Worm (Caenorhabditis elegans) whole organism, young adult: Measurements from ENCODE around the gene srh-44.
A peak's percentile ranks its signal among the peaks of the same experiment; 100 is the strongest.

Experiments
- F10E7.11 ChIP-seq: sonication (generic microtip); optimal IDR thresholded peaks from 2 replicates; lab custom pipeline; 2017; ENCODE audit warnings: mild to moderate bottlenecking, missing genetic modification characterization, moderate library complexity, missing compliant biosample characterization
- F33H1.4 ChIP-seq: fragments of 200-800 bp; sonication (Bioruptor generic); IDR thresholded peaks from 2 replicates; pipeline ENCODE4 v1.3.6; 2022; ENCODE audit warnings: missing genetic modification reagents, missing genetic modification characterization, missing compliant biosample characterization
- F37B4.10 ChIP-seq: fragments of 200-800 bp; sonication (Bioruptor generic); IDR thresholded peaks from 2 replicates; pipeline ENCODE4 v1.3.6; 2022; ENCODE audit warnings: missing genetic modification characterization, missing compliant biosample characterization
- F39B2.1 ChIP-seq: fragments of 200-800 bp; sonication (Bioruptor generic); IDR thresholded peaks from 2 replicates; pipeline ENCODE4 v1.3.6; 2022; ENCODE audit warnings: missing genetic modification reagents, missing genetic modification characterization, missing compliant biosample characterization
- F49E8.2 ChIP-seq: sonication (generic microtip); optimal IDR thresholded peaks from 3 replicates; lab custom pipeline; 2017; ENCODE audit warnings: missing genetic modification characterization, mild to moderate bottlenecking, missing compliant biosample characterization, antibody characterized with exemption, moderate library complexity; ENCODE audit not compliant: insufficient read depth
- F52B5.7 ChIP-seq: sonication (generic microtip); optimal IDR thresholded peaks from 2 replicates; lab custom pipeline; 2016; ENCODE audit warnings: mild to moderate bottlenecking, missing genetic modification characterization, missing compliant biosample characterization
- K11D2.4 ChIP-seq: fragments of 200-800 bp; sonication (Bioruptor generic); IDR thresholded peaks from 2 replicates; pipeline ENCODE4 v1.3.6; 2022; ENCODE audit warnings: missing genetic modification reagents, missing genetic modification characterization, missing compliant biosample characterization
- K12H6.12 ChIP-seq: fragments of 200-800 bp; sonication (Bioruptor generic); optimal IDR thresholded peaks from 2 replicates; lab custom pipeline; 2018; ENCODE audit warnings: mild to moderate bottlenecking, missing genetic modification characterization, missing compliant biosample characterization
- T26A5.8 ChIP-seq: sonication (generic microtip); optimal IDR thresholded peaks from 2 replicates; lab custom pipeline; 2016; ENCODE audit warnings: missing genetic modification characterization, missing compliant biosample characterization
- Y79H2A.3 ChIP-seq: fragments of 200-800 bp; sonication (Bioruptor generic); conservative IDR thresholded peaks from 2 replicates; pipeline ENCODE4 v1.3.6; 2022; ENCODE audit warnings: missing genetic modification reagents, missing genetic modification characterization, missing compliant biosample characterization
- ZK185.1 ChIP-seq: sonication (generic microtip); optimal IDR thresholded peaks from 2 replicates; lab custom pipeline; 2016; ENCODE audit warnings: mild to moderate bottlenecking, missing genetic modification characterization, missing compliant biosample characterization; ENCODE audit not compliant: poor library complexity, severe bottlenecking
- atf-7 ChIP-seq: sonication (generic microtip); optimal IDR thresholded peaks from 2 replicates; lab custom pipeline; 2017; ENCODE audit warnings: mild to moderate bottlenecking, missing genetic modification characterization, missing compliant biosample characterization
- athp-1 ChIP-seq: sonication (generic microtip); optimal IDR thresholded peaks from 2 replicates; lab custom pipeline; 2017; ENCODE audit warnings: mild to moderate bottlenecking, missing genetic modification characterization, missing compliant biosample characterization
- attf-6 ChIP-seq: fragments of 200-800 bp; sonication (Bioruptor generic); IDR thresholded peaks from 2 replicates; pipeline ENCODE4 v1.3.6; 2022; ENCODE audit warnings: missing genetic modification reagents, missing genetic modification characterization, missing compliant biosample characterization
- bed-1 ChIP-seq: fragments of 200-800 bp; sonication (Bioruptor generic); IDR thresholded peaks from 2 replicates; pipeline ENCODE4 v1.3.6; 2022; ENCODE audit warnings: missing genetic modification reagents, missing genetic modification characterization, missing compliant biosample characterization
- cebp-2 ChIP-seq: fragments of 200-800 bp; sonication (Bioruptor generic); IDR thresholded peaks from 2 replicates; pipeline ENCODE4 v1.3.6; 2022; ENCODE audit warnings: missing genetic modification characterization, missing compliant biosample characterization
- ceh-27 ChIP-seq: fragments of 200-800 bp; sonication (Bioruptor generic); optimal IDR thresholded peaks from 2 replicates; lab custom pipeline; 2018; ENCODE audit warnings: mild to moderate bottlenecking, missing genetic modification characterization, moderate library complexity, missing compliant biosample characterization
- ceh-40 ChIP-seq: fragments of 200-800 bp; sonication (Bioruptor generic); IDR thresholded peaks from 2 replicates; pipeline ENCODE4 v1.3.6; 2022; ENCODE audit warnings: missing genetic modification characterization, missing compliant biosample characterization
- ceh-79 ChIP-seq: sonication (generic microtip); optimal IDR thresholded peaks from 2 replicates; lab custom pipeline; 2017; ENCODE audit warnings: mild to moderate bottlenecking, missing genetic modification characterization, missing compliant biosample characterization
- ceh-91 ChIP-seq: fragments of 200-800 bp; sonication (Bioruptor generic); IDR thresholded peaks from 2 replicates; pipeline ENCODE4 v1.3.6; 2022; ENCODE audit warnings: missing genetic modification reagents, missing genetic modification characterization, missing compliant biosample characterization
- chd-7 ChIP-seq: sonication (generic microtip); optimal IDR thresholded peaks from 2 replicates; lab custom pipeline; 2016; ENCODE audit warnings: mild to moderate bottlenecking, missing genetic modification characterization, moderate library complexity, missing compliant biosample characterization
- die-1 ChIP-seq: sonication (generic microtip); optimal IDR thresholded peaks from 2 replicates; lab custom pipeline; 2016; ENCODE audit warnings: missing genotype, mild to moderate bottlenecking, missing genetic modification characterization, missing compliant biosample characterization
- dox-1 ChIP-seq: fragments of 200-800 bp; sonication (Bioruptor generic); IDR thresholded peaks from 2 replicates; pipeline ENCODE4 v1.3.6; 2022; ENCODE audit warnings: missing genetic modification reagents, missing genetic modification characterization, missing compliant biosample characterization
- dpl-1 ChIP-seq: fragments of 150-350 bp; optimal IDR thresholded peaks from 2 replicates; lab custom pipeline; 2014; ENCODE audit warnings: missing biosample characterization, missing genetic modification reagents, missing genetic modification characterization
- egl-18 ChIP-seq: fragments of 200-800 bp; sonication (Bioruptor generic); IDR thresholded peaks from 2 replicates; pipeline ENCODE4 v1.3.6; 2022; ENCODE audit warnings: missing genetic modification reagents, missing genetic modification characterization, missing compliant biosample characterization
- egrh-3 ChIP-seq: fragments of 200-800 bp; sonication (Bioruptor generic); IDR thresholded peaks from 2 replicates; pipeline ENCODE4 v1.3.6; 2022; ENCODE audit warnings: missing genetic modification reagents, missing genetic modification characterization, missing compliant biosample characterization
- gei-17 ChIP-seq: fragments of 200-800 bp; sonication (Bioruptor generic); optimal IDR thresholded peaks from 2 replicates; lab custom pipeline; 2018; ENCODE audit warnings: mild to moderate bottlenecking, missing genetic modification characterization, missing compliant biosample characterization
- him-1 ChIP-seq: sonication (generic microtip); optimal IDR thresholded peaks from 2 replicates; lab custom pipeline; 2016; ENCODE audit warnings: missing genotype, missing genetic modification reagents, missing genetic modification characterization, missing compliant biosample characterization
- hlh-26 ChIP-seq: fragments of 200-800 bp; sonication (Bioruptor generic); conservative IDR thresholded peaks from 2 replicates; pipeline ENCODE4 v1.3.6; 2022; ENCODE audit warnings: missing genetic modification reagents, missing genetic modification characterization, missing compliant biosample characterization
- madf-8 ChIP-seq: fragments of 200-800 bp; sonication (Bioruptor generic); conservative IDR thresholded peaks from 2 replicates; pipeline ENCODE4 v1.3.6; 2022; ENCODE audit warnings: missing genetic modification reagents, missing genetic modification characterization, missing compliant biosample characterization
- mcd-1 ChIP-seq: fragments of 200-800 bp; sonication (Bioruptor generic); IDR thresholded peaks from 2 replicates; pipeline ENCODE4 v1.3.6; 2022; ENCODE audit warnings: missing genetic modification reagents, missing genetic modification characterization, missing compliant biosample characterization
- mxl-1 ChIP-seq: sonication (generic microtip); optimal IDR thresholded peaks from 2 replicates; lab custom pipeline; 2016; ENCODE audit warnings: missing genetic modification characterization, missing compliant biosample characterization
- nfya-1 ChIP-seq: sonication (generic microtip); optimal IDR thresholded peaks from 2 replicates; lab custom pipeline; 2017; ENCODE audit warnings: antibody characterized with exemption, missing compliant biosample characterization, missing genetic modification characterization, borderline replicate concordance; ENCODE audit not compliant: insufficient read depth
- nfyb-1 ChIP-seq: fragments of 200-800 bp; sonication (Bioruptor generic); IDR thresholded peaks from 2 replicates; pipeline ENCODE4 v1.3.6; 2022; ENCODE audit warnings: missing genetic modification reagents, missing genetic modification characterization, missing compliant biosample characterization
- nhr-120 ChIP-seq: fragments of 200-800 bp; sonication (Bioruptor generic); IDR thresholded peaks from 2 replicates; pipeline ENCODE4 v1.3.6; 2022; ENCODE audit warnings: missing genetic modification characterization, missing compliant biosample characterization
- pbrm-1 ChIP-seq: fragments of 200-800 bp; sonication (Bioruptor generic); IDR thresholded peaks from 2 replicates; pipeline ENCODE4 v1.3.6; 2022; ENCODE audit warnings: missing genetic modification reagents, missing genetic modification characterization, missing compliant biosample characterization
- snpc-3.4 ChIP-seq: sonication (generic microtip); optimal IDR thresholded peaks from 2 replicates; lab custom pipeline; 2017; ENCODE audit warnings: missing genetic modification characterization, mild to moderate bottlenecking, missing compliant biosample characterization, antibody characterized with exemption, moderate library complexity, missing genotype, missing genetic modification reagents
- somi-1 ChIP-seq: fragments of 200-800 bp; sonication (Bioruptor generic); optimal IDR thresholded peaks from 2 replicates; lab custom pipeline; 2018; ENCODE audit warnings: mild to moderate bottlenecking, missing genetic modification characterization, missing compliant biosample characterization
- sptf-2 ChIP-seq: fragments of 200-800 bp; sonication (Bioruptor generic); optimal IDR thresholded peaks from 2 replicates; lab custom pipeline; 2018; ENCODE audit warnings: mild to moderate bottlenecking, missing genetic modification characterization, missing compliant biosample characterization
- tlf-1 ChIP-seq: fragments of 200-800 bp; sonication (Bioruptor generic); optimal IDR thresholded peaks from 2 replicates; lab custom pipeline; 2018; ENCODE audit warnings: mild to moderate bottlenecking, missing genetic modification characterization, missing compliant biosample characterization
- unc-130 ChIP-seq: sonication (generic microtip); optimal IDR thresholded peaks from 2 replicates; lab custom pipeline; 2016; ENCODE audit warnings: missing genetic modification reagents, missing genetic modification characterization, missing compliant biosample characterization
- zfh-2 ChIP-seq: fragments of 200-800 bp; sonication (Bioruptor generic); conservative IDR thresholded peaks from 2 replicates; pipeline ENCODE4 v1.3.6; 2022; ENCODE audit warnings: missing genetic modification reagents, missing genetic modification characterization, missing compliant biosample characterization
- zim-3 ChIP-seq: sonication (generic microtip); optimal IDR thresholded peaks from 2 replicates; lab custom pipeline; 2017; ENCODE audit warnings: mild to moderate bottlenecking, missing genetic modification characterization, moderate library complexity, missing compliant biosample characterization
- ztf-18 ChIP-seq: sonication (generic microtip); optimal IDR thresholded peaks from 2 replicates; lab custom pipeline; 2016; ENCODE audit warnings: missing genotype, mild to moderate bottlenecking, missing genetic modification characterization, missing compliant biosample characterization
- ztf-22 ChIP-seq: fragments of 200-800 bp; sonication (Bioruptor generic); optimal IDR thresholded peaks from 2 replicates; lab custom pipeline; 2018; ENCODE audit warnings: mild to moderate bottlenecking, missing genetic modification characterization, moderate library complexity, missing compliant biosample characterization
- ztf-25 ChIP-seq: fragments of 200-800 bp; sonication (Bioruptor generic); IDR thresholded peaks from 2 replicates; pipeline ENCODE4 v1.3.6; 2022; ENCODE audit warnings: missing genetic modification reagents, missing genetic modification characterization, missing compliant biosample characterization

Gene srh-44

ce11 chrII:11544714-11545113 is 29.8 kb downstream of the srh-44 start, which contains the start of gene F54D5.9 (continued):
- TF ChIP-seq F37B4.10 (GFP tag; lab: Robert Waterston, UW) (no peak), nfyb-1 (GFP tag; lab: Robert Waterston, UW) (no peak), die-1 (no peak), F33H1.4 (GFP tag; lab: Robert Waterston, UW) (peak; percentile 83), atf-7 (tag; lab: Kevin White, UChicago) (no peak), him-1 (no peak), ceh-91 (GFP tag; lab: Robert Waterston, UW) (peak; percentile 61; the same call in 1 of the 2 replicates), F49E8.2 (peak; percentile 5)
- TF ChIP-seq, all 124 proteins: peak for 14

- peak; percentile 85; the same call in 1 of the 2 replicates for TF ChIP-seq ztf-25 (GFP tag; lab: Robert Waterston, UW)
- TF ChIP-seq pbrm-1, result peak; percentile 98
- TF ChIP-seq athp-1, result peak; percentile 97
- peak; percentile 86 for TF ChIP-seq gei-17 (GFP tag; lab: Kevin White, UChicago)
- TF ChIP-seq somi-1 (GFP tag; lab: Kevin White, UChicago), result peak; percentile 90
- TF ChIP-seq mcd-1 (GFP tag; lab: Robert Waterston, UW), result peak; percentile 99
- TF ChIP-seq madf-8 (GFP tag; lab: Robert Waterston, UW), result peak; percentile 77
- TF ChIP-seq Y79H2A.3, result peak; percentile 85
- TF ChIP-seq F10E7.11 (tag; lab: Kevin White, UChicago), result peak; percentile 94
- peak; percentile 97 for TF ChIP-seq ceh-27
- peak; percentile 74 for TF ChIP-seq snpc-3.4 (tag; lab: Kevin White, UChicago)
- no peak for TF ChIP-seq hlh-26
- peak; percentile 92 for TF ChIP-seq cebp-2 (GFP tag; lab: Robert Waterston, UW)
- peak; percentile 84 for TF ChIP-seq attf-6 (GFP tag; lab: Robert Waterston, UW)
- TF ChIP-seq ceh-91 (GFP tag; lab: Robert Waterston, UW), result peak; percentile 83
- peak; percentile 78 for TF ChIP-seq F49E8.2
- TF ChIP-seq mxl-1, result no peak
- TF ChIP-seq egl-18 (GFP tag; lab: Robert Waterston, UW), result peak; percentile 92
- no peak for TF ChIP-seq nhr-120
- TF ChIP-seq K12H6.12 (tag; lab: Kevin White, UChicago), result peak; percentile 95
- TF ChIP-seq unc-130 (GFP tag; lab: Kevin White, UChicago), result peak; percentile 35
- peak; percentile 96 for TF ChIP-seq atf-7 (tag; lab: Kevin White, UChicago)
- no peak for TF ChIP-seq sptf-2 (GFP tag; lab: Kevin White, UChicago)
- TF ChIP-seq K11D2.4 (GFP tag; lab: Robert Waterston, UW), result peak; percentile 96
- no peak for TF ChIP-seq bed-1
- TF ChIP-seq egrh-3, result peak; percentile 54
- peak; percentile 60 for TF ChIP-seq ztf-18 (tag; lab: Kevin White, UChicago)
- TF ChIP-seq F52B5.7 (tag; lab: Kevin White, UChicago), result peak; percentile 95
- peak; percentile 86 for TF ChIP-seq ceh-40 (GFP tag; lab: Robert Waterston, UW)
- TF ChIP-seq ZK185.1 (tag; lab: Kevin White, UChicago), result peak; percentile 96
- peak; percentile 96 for TF ChIP-seq tlf-1
- peak; percentile 86; the same call in 1 of the 2 replicates for TF ChIP-seq zfh-2 (GFP tag; lab: Robert Waterston, UW)
- peak; percentile 88 for TF ChIP-seq ztf-22 (GFP tag; lab: Kevin White, UChicago)
- TF ChIP-seq nfya-1 (tag; lab: Kevin White, UChicago), result no peak
- peak; percentile 98 for TF ChIP-seq ceh-79 (tag; lab: Kevin White, UChicago)
- peak; percentile 98 for TF ChIP-seq chd-7 (tag; lab: Kevin White, UChicago)
- peak; percentile 55 for TF ChIP-seq T26A5.8 (tag; lab: Kevin White, UChicago)
- peak; percentile 89 for TF ChIP-seq zim-3 (tag; lab: Kevin White, UChicago)
- peak; percentile 97 for TF ChIP-seq dox-1 (GFP tag; lab: Robert Waterston, UW)
- peak; percentile 93 for TF ChIP-seq F39B2.1 (GFP tag; lab: Robert Waterston, UW)
- TF ChIP-seq nfyb-1 (GFP tag; lab: Robert Waterston, UW), result peak; percentile 97
- TF ChIP-seq dpl-1, result peak; percentile 6
Observed at ce11 chrII:11545299-11545951, 30.6 kb downstream of the srh-44 start, which contains the start of gene dnj-13. Gene dnj-13 (plus strand): TSS chrII:11545701.
